Worm (Caenorhabditis elegans): Measurements from ENCODE around the gene srh-184.

The srh-184 gene

ce11 chrV:10776528-10777055 lies 21.4 kb downstream of the srh-184 start, which contains the start of gene D1054.5:
D1054.5 (minus strand) TSS chrV:10776578.
- no peak for TF ChIP-seq nhr-12 (tag; optimal IDR thresholded peaks at IDR 0.05)
- TF ChIP-seq nhr-76 (tag; optimal IDR thresholded peaks at IDR 0.05), result no peak
- TF ChIP-seq zip-8 (tag; optimal IDR thresholded peaks at IDR 0.05), result no peak
- TF ChIP-seq M03D4.4 (tag; optimal IDR thresholded peaks at IDR 0.05), result no peak
- TF ChIP-seq hlh-1 (tag; optimal IDR thresholded peaks at IDR 0.05), result no peak
- no peak for TF ChIP-seq mep-1 (tag; optimal IDR thresholded peaks at IDR 0.05)
- no peak for TF ChIP-seq nhr-2 (tag; optimal IDR thresholded peaks at IDR 0.05)
- TF ChIP-seq ceh-39 (tag; optimal IDR thresholded peaks at IDR 0.05), result no peak
- TF ChIP-seq elt-1 (tag; optimal IDR thresholded peaks at IDR 0.05; ENCODE audit: borderline replicate concordance, insufficient read depth), result no peak
- no peak for TF ChIP-seq unc-62 (GFP tag; optimal IDR thresholded peaks at IDR 0.05)
- TF ChIP-seq ham-2 (GFP tag; optimal IDR thresholded peaks at IDR 0.05), result no peak
- no peak for TF ChIP-seq flh-1 (GFP tag; optimal IDR thresholded peaks at IDR 0.05)
- no peak for TF ChIP-seq unc-39 (tag; optimal IDR thresholded peaks at IDR 0.05)
- TF ChIP-seq lin-13 (tag; optimal IDR thresholded peaks at IDR 0.05), result no peak

ce11 chrV:10773216-10773615 lies 24.8 kb downstream of the srh-184 start:
- TF ChIP-seq mab-5 (tag; optimal IDR thresholded peaks at IDR 0.05), result no peak
- TF ChIP-seq elt-3 (tag; optimal IDR thresholded peaks at IDR 0.05), result no peak
- TF ChIP-seq mls-2 (tag; optimal IDR thresholded peaks at IDR 0.05), result no peak
- no peak for TF ChIP-seq zip-8 (tag; optimal IDR thresholded peaks at IDR 0.05)
- no peak for TF ChIP-seq nhr-237 (tag; optimal IDR thresholded peaks at IDR 0.05)
- no peak for TF ChIP-seq nhr-28 (tag; optimal IDR thresholded peaks at IDR 0.05)
- TF ChIP-seq ces-1 (GFP tag; optimal IDR thresholded peaks at IDR 0.05), result no peak
- no peak for TF ChIP-seq ceh-39 (tag; optimal IDR thresholded peaks at IDR 0.05)
- TF ChIP-seq lsy-2 (tag; optimal IDR thresholded peaks at IDR 0.05), result no peak
- TF ChIP-seq elt-1 (tag; optimal IDR thresholded peaks at IDR 0.05; ENCODE audit: borderline replicate concordance, insufficient read depth), result no peak
- TF ChIP-seq ham-2 (GFP tag; optimal IDR thresholded peaks at IDR 0.05), result no peak
- TF ChIP-seq lin-13 (tag; optimal IDR thresholded peaks at IDR 0.05), result no peak
- TF ChIP-seq cnd-1 (tag; optimal IDR thresholded peaks at IDR 0.05), result no peak
- no peak for TF ChIP-seq mep-1 (tag; optimal IDR thresholded peaks at IDR 0.05)
- no peak for TF ChIP-seq sptf-1 (tag; optimal IDR thresholded peaks at IDR 0.05)
- no peak for TF ChIP-seq nhr-12 (tag; optimal IDR thresholded peaks at IDR 0.05)
- TF ChIP-seq sem-2 (GFP tag; optimal IDR thresholded peaks at IDR 0.05), result no peak
- TF ChIP-seq ceh-43 (GFP tag; optimal IDR thresholded peaks at IDR 0.05), result no peak
- no peak for TF ChIP-seq hlh-1 (tag; optimal IDR thresholded peaks at IDR 0.05)

- TF ChIP-seq lin-13 (tag; optimal IDR thresholded peaks at IDR 0.05), result no peak
- no peak for TF ChIP-seq flh-1 (GFP tag; optimal IDR thresholded peaks at IDR 0.05)
- TF ChIP-seq bed-3 (GFP tag; optimal IDR thresholded peaks at IDR 0.05), result no peak
- TF ChIP-seq ham-2 (GFP tag; optimal IDR thresholded peaks at IDR 0.05), result no peak
- TF ChIP-seq unc-120 (tag; optimal IDR thresholded peaks at IDR 0.05; ENCODE audit: poor library complexity, severe bottlenecking), result no peak
- no peak for TF ChIP-seq nhr-28 (tag; optimal IDR thresholded peaks at IDR 0.05)
- no peak for TF ChIP-seq nhr-237 (tag; optimal IDR thresholded peaks at IDR 0.05)
- no peak for TF ChIP-seq M03D4.4 (tag; optimal IDR thresholded peaks at IDR 0.05)
- TF ChIP-seq elt-3 (tag; optimal IDR thresholded peaks at IDR 0.05), result no peak
- no peak for TF ChIP-seq unc-39 (tag; optimal IDR thresholded peaks at IDR 0.05)
- no peak for TF ChIP-seq ztf-11 (tag; optimal IDR thresholded peaks at IDR 0.05)
- no peak for TF ChIP-seq elt-1 (tag; optimal IDR thresholded peaks at IDR 0.05; ENCODE audit: borderline replicate concordance, insufficient read depth)
- no peak for TF ChIP-seq cnd-1 (tag; optimal IDR thresholded peaks at IDR 0.05)
- no peak for TF ChIP-seq sptf-1 (tag; optimal IDR thresholded peaks at IDR 0.05)
- TF ChIP-seq sem-2 (GFP tag; optimal IDR thresholded peaks at IDR 0.05), result no peak
- TF ChIP-seq blmp-1 (tag; optimal IDR thresholded peaks at IDR 0.05), result no peak
- TF ChIP-seq ceh-83 (GFP tag; optimal IDR thresholded peaks at IDR 0.05), result no peak
- no peak for TF ChIP-seq ces-1 (GFP tag; optimal IDR thresholded peaks at IDR 0.05)
Measured at ce11 chrV:10771390-10771789, 26.6 kb downstream of the srh-184 start, which contains the start of gene D1054.3. D1054.3 (plus strand) TSS chrV:10771451.

- no peak for TF ChIP-seq bed-3 (GFP tag; optimal IDR thresholded peaks at IDR 0.05)
- peak; percentile 15 for TF ChIP-seq mep-1 (tag; optimal IDR thresholded peaks at IDR 0.05)
- no peak for TF ChIP-seq elt-3 (tag; optimal IDR thresholded peaks at IDR 0.05)
- TF ChIP-seq ces-1 (GFP tag; optimal IDR thresholded peaks at IDR 0.05), result peak; percentile 85
Measured at ce11 chrV:10770026-10770425, 28.0 kb downstream of the srh-184 start, which contains the start of the genes D1054.1 and pas-2. D1054.1 (minus strand) TSS chrV:10770217. pas-2 (plus strand) TSS chrV:10770368.

- TF ChIP-seq ham-2 (GFP tag; optimal IDR thresholded peaks at IDR 0.05) (no peak), zip-8 (tag; optimal IDR thresholded peaks at IDR 0.05) (peak; percentile 94), unc-62 (GFP tag; optimal IDR thresholded peaks at IDR 0.05) (no peak)
Measured at ce11 chrV:10768892-10769291, 29.1 kb downstream of the srh-184 start.

Data from whole organism, mixed stage, embryonic.